Fruit fly (Drosophila melanogaster) whole organism, embryonic: Measurements from ENCODE around the gene CG4438.
A peak's percentile ranks its signal among the peaks of the same experiment; 100 is the strongest.

Experiments used
- Ada2b ChIP-seq: fragments of 200-800 bp; sonication (Bioruptor generic); IDR thresholded peaks from 2 replicates; pipeline ENCODE4 v1.3.6; 2022; ENCODE audit warnings: missing biosample characterization, missing genetic modification characterization
- B-H1 ChIP-seq: fragments of 200-800 bp; sonication (Bioruptor generic); IDR thresholded peaks from 3 replicates; pipeline ENCODE4 v1.3.6; 2022; ENCODE audit warnings: missing biosample characterization, missing genetic modification characterization
- CG10147 ChIP-seq: fragments of 200-800 bp; sonication (Bioruptor generic); optimal IDR thresholded peaks from 2 replicates; lab custom pipeline; 2019; ENCODE audit warnings: missing biosample characterization, mild to moderate bottlenecking, missing genetic modification characterization, moderate library complexity
- CG10267 ChIP-seq: fragments of 200-800 bp; sonication (Bioruptor generic); optimal IDR thresholded peaks from 2 replicates; lab custom pipeline; 2018; ENCODE audit warnings: missing biosample characterization, mild to moderate bottlenecking, missing genetic modification characterization, moderate library complexity
- CG11247 ChIP-seq: fragments of 200-800 bp; sonication (Bioruptor generic); IDR thresholded peaks from 2 replicates; pipeline ENCODE4 v1.3.6; 2022; ENCODE audit warnings: missing biosample characterization, missing genetic modification characterization
- CG11398 ChIP-seq: fragments of 200-800 bp; sonication (Bioruptor generic); optimal IDR thresholded peaks from 2 replicates; lab custom pipeline; 2016; ENCODE audit warnings: missing biosample characterization, missing genetic modification characterization
- CG12155 ChIP-seq: fragments of 200-800 bp; sonication (Bioruptor generic); optimal IDR thresholded peaks from 3 replicates; lab custom pipeline; 2016; ENCODE audit warnings: missing biosample characterization, missing genetic modification characterization
- CG12744 ChIP-seq: fragments of 200-800 bp; sonication (Bioruptor generic); optimal IDR thresholded peaks from 2 replicates; lab custom pipeline; 2016; ENCODE audit warnings: missing biosample characterization, missing genetic modification characterization
- CG14014 ChIP-seq: fragments of 200-800 bp; sonication (Bioruptor generic); IDR thresholded peaks from 2 replicates; pipeline ENCODE4 v1.3.6; 2022; ENCODE audit warnings: missing biosample characterization, missing genetic modification characterization
- CG16779 ChIP-seq: fragments of 200-800 bp; sonication (Bioruptor generic); IDR thresholded peaks from 2 replicates; pipeline ENCODE4 v1.3.6; 2022; ENCODE audit warnings: missing biosample characterization, missing genetic modification characterization
- CG17361 ChIP-seq: fragments of 200-800 bp; sonication (Bioruptor generic); IDR thresholded peaks from 3 replicates; pipeline ENCODE4 v1.3.6; 2022; ENCODE audit warnings: missing biosample characterization, missing genetic modification characterization
- CG18619 ChIP-seq: fragments of 200-800 bp; sonication (Bioruptor generic); optimal IDR thresholded peaks from 3 replicates; lab custom pipeline; 2017; ENCODE audit warnings: missing biosample characterization, mild to moderate bottlenecking, missing genetic modification characterization
- CG3281 ChIP-seq: fragments of 200-800 bp; sonication (Bioruptor generic); optimal IDR thresholded peaks from 3 replicates; lab custom pipeline; 2017; ENCODE audit warnings: missing biosample characterization, mild to moderate bottlenecking, missing genetic modification characterization
- CG7372 ChIP-seq: fragments of 200-800 bp; sonication (Bioruptor generic); IDR thresholded peaks from 2 replicates; pipeline ENCODE4 v1.3.6; 2022; ENCODE audit warnings: missing biosample characterization, missing genetic modification characterization
- CG7928 ChIP-seq: fragments of 200-800 bp; sonication (Bioruptor generic); optimal IDR thresholded peaks from 2 replicates; lab custom pipeline; 2017; ENCODE audit warnings: missing biosample characterization, mild to moderate bottlenecking, missing genetic modification characterization
- CG8290 ChIP-seq, 3 experiments: fragments of 200-800 bp; sonication (Bioruptor generic); optimal IDR thresholded peaks; 2 replicates each; lab custom pipeline; 2016 to 2019; ENCODE audit warnings: missing biosample characterization in 3 of 3, missing genetic modification characterization in 3 of 3, mild to moderate bottlenecking in 2 of 3, moderate library complexity in 1 of 3
- CG8388 ChIP-seq: fragments of 200-800 bp; sonication (Bioruptor generic); optimal IDR thresholded peaks from 2 replicates; lab custom pipeline; 2019; ENCODE audit warnings: missing biosample characterization, mild to moderate bottlenecking, missing genetic modification characterization, moderate library complexity
- CG9727 ChIP-seq: fragments of 200-800 bp; sonication (Bioruptor generic); optimal IDR thresholded peaks from 3 replicates; lab custom pipeline; 2017; ENCODE audit warnings: missing biosample characterization, mild to moderate bottlenecking, missing genetic modification characterization
- CG9817 ChIP-seq: fragments of 200-800 bp; sonication (Bioruptor generic); optimal IDR thresholded peaks from 2 replicates; lab custom pipeline; 2018; ENCODE audit warnings: missing biosample characterization, mild to moderate bottlenecking, missing genetic modification characterization, moderate library complexity
- Deaf1 ChIP-seq: fragments of 200-800 bp; optimal IDR thresholded peaks from 3 replicates; lab custom pipeline; 2019; ENCODE audit warnings: missing biosample characterization, mild to moderate bottlenecking, missing genetic modification characterization, moderate library complexity
- Dip3 ChIP-seq: fragments of 200-800 bp; sonication (Bioruptor generic); optimal IDR thresholded peaks from 3 replicates; lab custom pipeline; 2016; ENCODE audit warnings: missing biosample characterization, missing genetic modification characterization
- Drgx ChIP-seq: fragments of 200-800 bp; sonication (Bioruptor generic); IDR thresholded peaks from 2 replicates; pipeline ENCODE4 v1.3.6; 2022; ENCODE audit warnings: missing biosample characterization, missing genetic modification characterization
- Fer1 ChIP-seq: fragments of 200-800 bp; sonication (Bioruptor generic); optimal IDR thresholded peaks from 2 replicates; lab custom pipeline; 2017; ENCODE audit warnings: missing biosample characterization, mild to moderate bottlenecking, missing genetic modification characterization
- Gug ChIP-seq: fragments of 200-800 bp; sonication (Bioruptor generic); IDR thresholded peaks from 4 replicates; pipeline ENCODE4 v1.3.6; 2022; ENCODE audit warnings: missing biosample characterization, missing genetic modification characterization
- H2.0 ChIP-seq: fragments of 200-800 bp; sonication (Bioruptor generic); IDR thresholded peaks from 2 replicates; pipeline ENCODE4 v1.3.6; 2022; ENCODE audit warnings: missing biosample characterization, missing genetic modification characterization
- Hand ChIP-seq: fragments of 200-800 bp; sonication (Bioruptor generic); optimal IDR thresholded peaks from 2 replicates; lab custom pipeline; 2017; ENCODE audit warnings: mild to moderate bottlenecking, missing biosample characterization, missing genetic modification reagents, missing genetic modification characterization
- Oli ChIP-seq: fragments of 200-800 bp; sonication (Bioruptor generic); optimal IDR thresholded peaks from 2 replicates; lab custom pipeline; 2018; ENCODE audit warnings: missing biosample characterization, mild to moderate bottlenecking, missing genetic modification characterization, moderate library complexity
- Optix ChIP-seq: fragments of 200-800 bp; sonication (Bioruptor generic); IDR thresholded peaks from 3 replicates; pipeline ENCODE4 v1.3.6; 2022; ENCODE audit warnings: missing biosample characterization, missing genetic modification characterization
- Sox100B ChIP-seq: fragments of 200-800 bp; sonication (Bioruptor generic); optimal IDR thresholded peaks from 3 replicates; lab custom pipeline; 2018; ENCODE audit warnings: missing biosample characterization, mild to moderate bottlenecking, missing genetic modification characterization
- Sox102F ChIP-seq: fragments of 200-800 bp; sonication (Bioruptor generic); optimal IDR thresholded peaks from 2 replicates; lab custom pipeline; 2018; ENCODE audit warnings: missing biosample characterization, mild to moderate bottlenecking, missing genetic modification characterization, moderate library complexity
- bab2 ChIP-seq: fragments of 200-800 bp; sonication (Bioruptor generic); optimal IDR thresholded peaks from 2 replicates; lab custom pipeline; 2016; ENCODE audit warnings: missing biosample characterization, missing genetic modification characterization
- dysf ChIP-seq: fragments of 200-800 bp; sonication (Bioruptor generic); IDR thresholded peaks from 3 replicates; pipeline ENCODE4 v1.3.6; 2022; ENCODE audit warnings: missing biosample characterization, missing genetic modification characterization
- emc ChIP-seq: fragments of 200-800 bp; sonication (Bioruptor generic); optimal IDR thresholded peaks from 2 replicates; lab custom pipeline; 2016; ENCODE audit warnings: missing biosample characterization, missing genetic modification characterization
- esg ChIP-seq: fragments of 200-800 bp; sonication (Bioruptor generic); conservative IDR thresholded peaks from 2 replicates; pipeline ENCODE4 v1.3.6; 2022; ENCODE audit warnings: missing biosample characterization, missing genetic modification characterization
- exex ChIP-seq: fragments of 200-800 bp; sonication (Bioruptor generic); optimal IDR thresholded peaks from 4 replicates; lab custom pipeline; 2018; ENCODE audit warnings: missing biosample characterization, mild to moderate bottlenecking, missing genetic modification characterization, moderate library complexity
- grn ChIP-seq: fragments of 200-800 bp; sonication (Bioruptor generic); optimal IDR thresholded peaks from 3 replicates; lab custom pipeline; 2017; ENCODE audit warnings: missing biosample characterization, missing genetic modification characterization
- gsb ChIP-seq: fragments of 200-800 bp; sonication (Bioruptor generic); IDR thresholded peaks from 2 replicates; pipeline ENCODE4 v1.3.6; 2022; ENCODE audit warnings: missing biosample characterization, missing genetic modification characterization
- kay ChIP-seq: fragments of 200-800 bp; sonication (Bioruptor generic); optimal IDR thresholded peaks from 2 replicates; lab custom pipeline; 2016; ENCODE audit warnings: missing biosample characterization, missing genetic modification characterization
- lbe ChIP-seq: fragments of 200-800 bp; sonication (Bioruptor generic); optimal IDR thresholded peaks from 2 replicates; lab custom pipeline; 2016; ENCODE audit warnings: missing biosample characterization, mild to moderate bottlenecking, missing genetic modification characterization
- lilli ChIP-seq: fragments of 200-800 bp; sonication (Bioruptor generic); optimal IDR thresholded peaks from 3 replicates; lab custom pipeline; 2016; ENCODE audit warnings: missing biosample characterization, missing genetic modification characterization
- lmd ChIP-seq: fragments of 200-800 bp; sonication (Bioruptor generic); IDR thresholded peaks from 2 replicates; pipeline ENCODE4 v1.3.6; 2022; ENCODE audit warnings: missing biosample characterization, missing genetic modification characterization
- luna ChIP-seq: fragments of 200-800 bp; sonication (Bioruptor generic); optimal IDR thresholded peaks from 2 replicates; lab custom pipeline; 2016; ENCODE audit warnings: missing biosample characterization, missing genetic modification characterization
- pb ChIP-seq: fragments of 200-800 bp; sonication (Bioruptor generic); optimal IDR thresholded peaks from 3 replicates; lab custom pipeline; 2016; ENCODE audit warnings: missing biosample characterization, missing genetic modification characterization
- shn ChIP-seq: fragments of 200-800 bp; sonication (Bioruptor generic); optimal IDR thresholded peaks from 3 replicates; lab custom pipeline; 2016; ENCODE audit warnings: missing biosample characterization, missing genetic modification characterization
- sob ChIP-seq: fragments of 200-800 bp; sonication (Bioruptor generic); IDR thresholded peaks from 2 replicates; pipeline ENCODE4 v1.3.6; 2022; ENCODE audit warnings: missing biosample characterization, missing genetic modification characterization
- stwl ChIP-seq: fragments of 200-800 bp; sonication (Bioruptor generic); optimal IDR thresholded peaks from 3 replicates; lab custom pipeline; 2018; ENCODE audit warnings: missing biosample characterization, mild to moderate bottlenecking, missing genetic modification characterization, moderate library complexity
- tgo ChIP-seq: fragments of 200-800 bp; sonication (Bioruptor generic); IDR thresholded peaks from 3 replicates; pipeline ENCODE4 v1.3.6; 2022; ENCODE audit warnings: missing biosample characterization, missing genetic modification characterization
- wdn ChIP-seq: fragments of 200-800 bp; sonication (Bioruptor generic); IDR thresholded peaks from 2 replicates; pipeline ENCODE4 v1.3.6; 2022; ENCODE audit warnings: missing biosample characterization, missing genetic modification characterization
- zen ChIP-seq: fragments of 200-800 bp; sonication (Bioruptor generic); optimal IDR thresholded peaks from 3 replicates; lab custom pipeline; 2018; ENCODE audit warnings: missing biosample characterization, mild to moderate bottlenecking, missing genetic modification characterization, moderate library complexity
- zf30C ChIP-seq: fragments of 200-800 bp; sonication (Bioruptor generic); optimal IDR thresholded peaks from 3 replicates; lab custom pipeline; 2018; ENCODE audit warnings: missing biosample characterization, mild to moderate bottlenecking, missing genetic modification characterization

Gene CG4438

DNA sequence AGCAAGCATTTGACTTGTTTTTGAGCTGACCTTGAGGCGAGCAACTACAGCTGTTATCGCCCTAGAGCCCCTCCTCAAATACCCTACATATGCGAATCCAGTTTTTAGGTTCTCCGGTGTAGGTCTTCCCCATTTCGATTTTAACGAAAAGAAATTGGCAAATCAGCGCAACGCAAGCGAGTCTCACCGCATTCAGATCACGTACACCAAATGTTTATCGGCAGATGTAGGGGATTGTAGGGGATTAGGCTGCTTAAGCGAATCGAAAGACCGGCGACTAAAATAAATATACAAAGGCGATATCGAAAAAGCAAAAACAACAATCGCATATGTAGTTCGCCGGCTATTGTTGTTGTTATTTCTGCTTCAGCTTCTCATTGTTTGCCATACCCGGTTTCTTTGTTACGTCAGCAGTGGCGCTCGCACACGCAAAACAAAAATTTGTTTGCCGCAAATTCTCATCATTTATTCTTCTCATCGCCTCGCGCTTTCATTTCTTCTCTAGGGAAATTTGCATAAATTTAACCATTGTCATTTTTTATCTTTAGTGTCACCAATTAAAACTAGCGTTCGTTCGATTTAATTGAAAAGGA lies 9.7 kb downstream of the CG4438 start (continued):
- TF ChIP-seq B-H1 = peak; percentile 45; the same call in 1 of the 3 replicates
- peak; percentile 2 for TF ChIP-seq Sox100B (GFP tag; lab: Kevin White, UChicago)
- TF ChIP-seq Oli (tag; lab: Kevin White, UChicago) = peak; percentile 68
- peak; percentile 38 for TF ChIP-seq CG12744
- TF ChIP-seq CG7928 (GFP tag; lab: Kevin White, UChicago) = no peak
- TF ChIP-seq CG14014 = peak; percentile 69
- peak; percentile 4 for TF ChIP-seq kay (GFP tag; lab: Kevin White, UChicago)
- no peak for TF ChIP-seq grn (GFP tag; lab: Kevin White, UChicago)
- peak; percentile 46 for TF ChIP-seq luna (GFP tag; lab: Kevin White, UChicago)
- no peak for TF ChIP-seq stwl
- TF ChIP-seq zf30C (GFP tag; lab: Kevin White, UChicago) = no peak
- peak; percentile 87; the same call in 3 of the 4 replicates for TF ChIP-seq Gug (GFP tag; lab: Robert Waterston, UW)
- peak; percentile 29; the same call in 1 of the 3 replicates for TF ChIP-seq CG17361 (GFP tag; lab: Robert Waterston, UW)
- TF ChIP-seq lbe (GFP tag; lab: Kevin White, UChicago) = peak; percentile 63
- TF ChIP-seq Sox102F = peak; percentile 55
- peak; percentile 64 for TF ChIP-seq CG9817 (tag; lab: Kevin White, UChicago)
- TF ChIP-seq Dip3 (GFP tag; lab: Kevin White, UChicago) = peak; percentile 91
- no peak for TF ChIP-seq CG10267 (tag; lab: Kevin White, UChicago)
- TF ChIP-seq shn (GFP tag; lab: Kevin White, UChicago) = peak; percentile 86
- TF ChIP-seq gsb (GFP tag; lab: Robert Waterston, UW) = peak; percentile 69
- peak; percentile 87 for TF ChIP-seq dysf
- peak; percentile 69 for TF ChIP-seq wdn
- no peak for TF ChIP-seq exex (tag; lab: Kevin White, UChicago)
- TF ChIP-seq Drgx (GFP tag; lab: Robert Waterston, UW) = peak; percentile 92
- no peak for TF ChIP-seq CG8388
- peak; percentile 60; the same call in 1 of the 2 replicates for TF ChIP-seq esg (GFP tag; lab: Robert Waterston, UW)
- TF ChIP-seq CG10147 (GFP tag; lab: Kevin White, UChicago) = peak; percentile 29
- TF ChIP-seq Hand (GFP tag; lab: Kevin White, UChicago) = no peak
- no peak for TF ChIP-seq CG8290 (GFP tag; optimal IDR thresholded peaks at IDR 0.05; lab: Kevin White, UChicago)
- TF ChIP-seq CG8290 (tag; optimal IDR thresholded peaks at IDR 0.05; lab: Kevin White, UChicago) = peak in 1 of 2 experiments; percentile 95
- peak; percentile 81 for TF ChIP-seq CG12155
- TF ChIP-seq lmd (GFP tag; lab: Robert Waterston, UW) = peak; percentile 76; the same call in 1 of the 2 replicates
- peak; percentile 57 for TF ChIP-seq CG9727 (GFP tag; lab: Kevin White, UChicago)
- peak; percentile 75 for TF ChIP-seq Ada2b (GFP tag; lab: Robert Waterston, UW)
- TF ChIP-seq CG11398 (GFP tag; lab: Kevin White, UChicago) = peak; percentile 56
- TF ChIP-seq tgo (GFP tag; lab: Robert Waterston, UW) = peak; percentile 63; the same call in 2 of the 3 replicates
- peak; percentile 72 for TF ChIP-seq sob (GFP tag; lab: Robert Waterston, UW)
- TF ChIP-seq lilli (GFP tag; lab: Kevin White, UChicago) = peak; percentile 88
- TF ChIP-seq CG18619 (GFP tag; lab: Kevin White, UChicago) = peak; percentile 69
- TF ChIP-seq CG7372 (GFP tag; lab: Robert Waterston, UW) = 0 out of 2 replicates have a peak, but pooled peaks have one; percentile 17
- TF ChIP-seq zen (tag; lab: Kevin White, UChicago) = peak; percentile 21
- peak; percentile 71 for TF ChIP-seq CG3281 (GFP tag; lab: Kevin White, UChicago)
- TF ChIP-seq CG16779 = peak; percentile 29; the same call in 1 of the 2 replicates
- peak; percentile 66 for TF ChIP-seq pb (GFP tag; lab: Kevin White, UChicago)
- TF ChIP-seq bab2 = peak; percentile 61
- TF ChIP-seq emc (GFP tag; lab: Kevin White, UChicago) = peak; percentile 85
- peak; percentile 52 for TF ChIP-seq Fer1 (GFP tag; lab: Kevin White, UChicago)
- TF ChIP-seq H2.0 (GFP tag; lab: Robert Waterston, UW) = peak; percentile 68
- TF ChIP-seq Optix (GFP tag; lab: Robert Waterston, UW) = no peak
- peak; percentile 74 for TF ChIP-seq CG11247
- peak; percentile 10 for TF ChIP-seq Deaf1 (tag; lab: Kevin White, UChicago)
